Worm (Caenorhabditis elegans) whole organism, young adult: Measurements from ENCODE around the gene T26H5.9.

ENCODE experiments used
- B0019.2 ChIP-seq: fragments of 200-800 bp; sonication (Bioruptor generic); conservative IDR thresholded peaks from 2 replicates; pipeline ENCODE4 v1.3.6; 2022; ENCODE audit warnings: missing genetic modification reagents, missing genetic modification characterization, missing compliant biosample characterization
- B0336.3 ChIP-seq: fragments of 200-800 bp; sonication (Bioruptor generic); IDR thresholded peaks from 2 replicates; pipeline ENCODE4 v1.3.6; 2022; ENCODE audit warnings: missing genetic modification characterization, missing compliant biosample characterization
- K12H6.12 ChIP-seq: fragments of 200-800 bp; sonication (Bioruptor generic); optimal IDR thresholded peaks from 2 replicates; lab custom pipeline; 2018; ENCODE audit warnings: mild to moderate bottlenecking, missing genetic modification characterization, missing compliant biosample characterization
- Y53G8AR.9 ChIP-seq: fragments of 200-800 bp; sonication (Bioruptor generic); conservative IDR thresholded peaks from 2 replicates; pipeline ENCODE4 v1.3.6; 2022; ENCODE audit warnings: missing genetic modification reagents, missing genetic modification characterization, missing compliant biosample characterization
- Y67H2A.10 ChIP-seq: fragments of 200-800 bp; sonication (Bioruptor generic); conservative IDR thresholded peaks from 2 replicates; pipeline ENCODE4 v1.3.6; 2022; ENCODE audit warnings: missing genetic modification reagents, missing genetic modification characterization, missing compliant biosample characterization
- Y79H2A.3 ChIP-seq: fragments of 200-800 bp; sonication (Bioruptor generic); conservative IDR thresholded peaks from 2 replicates; pipeline ENCODE4 v1.3.6; 2022; ENCODE audit warnings: missing genetic modification reagents, missing genetic modification characterization, missing compliant biosample characterization
- atf-7 ChIP-seq: sonication (generic microtip); optimal IDR thresholded peaks from 2 replicates; lab custom pipeline; 2017; ENCODE audit warnings: mild to moderate bottlenecking, missing genetic modification characterization, missing compliant biosample characterization
- athp-1 ChIP-seq: sonication (generic microtip); optimal IDR thresholded peaks from 2 replicates; lab custom pipeline; 2017; ENCODE audit warnings: mild to moderate bottlenecking, missing genetic modification characterization, missing compliant biosample characterization
- ceh-79 ChIP-seq: sonication (generic microtip); optimal IDR thresholded peaks from 2 replicates; lab custom pipeline; 2017; ENCODE audit warnings: mild to moderate bottlenecking, missing genetic modification characterization, missing compliant biosample characterization
- dpl-1 ChIP-seq: fragments of 150-350 bp; optimal IDR thresholded peaks from 2 replicates; lab custom pipeline; 2014; ENCODE audit warnings: missing biosample characterization, missing genetic modification reagents, missing genetic modification characterization
- efl-1 ChIP-seq: fragments of 150-350 bp; optimal IDR thresholded peaks from 2 replicates; lab custom pipeline; 2014; ENCODE audit warnings: missing biosample characterization, missing genetic modification reagents, missing genetic modification characterization
- gei-17 ChIP-seq: fragments of 200-800 bp; sonication (Bioruptor generic); optimal IDR thresholded peaks from 2 replicates; lab custom pipeline; 2018; ENCODE audit warnings: mild to moderate bottlenecking, missing genetic modification characterization, missing compliant biosample characterization
- hlh-26 ChIP-seq: fragments of 200-800 bp; sonication (Bioruptor generic); conservative IDR thresholded peaks from 2 replicates; pipeline ENCODE4 v1.3.6; 2022; ENCODE audit warnings: missing genetic modification reagents, missing genetic modification characterization, missing compliant biosample characterization
- hrde-1 ChIP-seq: sonication (generic microtip); optimal IDR thresholded peaks from 2 replicates; lab custom pipeline; 2016; ENCODE audit warnings: missing genetic modification characterization, mild to moderate bottlenecking, missing compliant biosample characterization, moderate library complexity, missing genotype, missing genetic modification reagents, borderline replicate concordance
- let-526 ChIP-seq: fragments of 200-800 bp; sonication (Bioruptor generic); IDR thresholded peaks from 2 replicates; pipeline ENCODE4 v1.3.6; 2022; ENCODE audit warnings: missing genetic modification reagents, missing genetic modification characterization, missing compliant biosample characterization
- lin-26 ChIP-seq: fragments of 200-800 bp; sonication (Bioruptor generic); IDR thresholded peaks from 2 replicates; pipeline ENCODE4 v1.3.6; 2022; ENCODE audit warnings: missing genetic modification reagents, missing genetic modification characterization, missing compliant biosample characterization
- lir-1 ChIP-seq: fragments of 200-800 bp; sonication (Bioruptor generic); conservative IDR thresholded peaks from 2 replicates; pipeline ENCODE4 v1.3.6; 2022; ENCODE audit warnings: missing genetic modification reagents, missing genetic modification characterization, missing compliant biosample characterization
- lsl-1 ChIP-seq: fragments of 200-800 bp; sonication (Bioruptor generic); optimal IDR thresholded peaks from 2 replicates; lab custom pipeline; 2018; ENCODE audit warnings: mild to moderate bottlenecking, missing genetic modification characterization, moderate library complexity, missing compliant biosample characterization
- madf-6 ChIP-seq: fragments of 200-800 bp; sonication (Bioruptor generic); IDR thresholded peaks from 2 replicates; pipeline ENCODE4 v1.3.6; 2022; ENCODE audit warnings: missing genetic modification reagents, missing genetic modification characterization, missing compliant biosample characterization
- nfya-2 ChIP-seq: fragments of 200-800 bp; sonication (Bioruptor generic); IDR thresholded peaks from 2 replicates; pipeline ENCODE4 v1.3.6; 2022; ENCODE audit warnings: missing genetic modification reagents, missing genetic modification characterization, missing compliant biosample characterization
- nhr-120 ChIP-seq: fragments of 200-800 bp; sonication (Bioruptor generic); IDR thresholded peaks from 2 replicates; pipeline ENCODE4 v1.3.6; 2022; ENCODE audit warnings: missing genetic modification characterization, missing compliant biosample characterization
- nhr-179 ChIP-seq: sonication (generic microtip); optimal IDR thresholded peaks from 2 replicates; lab custom pipeline; 2016; ENCODE audit warnings: mild to moderate bottlenecking, missing genetic modification characterization, missing compliant biosample characterization
- nhr-80 ChIP-seq: sonication (generic microtip); optimal IDR thresholded peaks from 2 replicates; lab custom pipeline; 2016; ENCODE audit warnings: missing genetic modification characterization, missing compliant biosample characterization
- nhr-90 ChIP-seq: sonication (generic microtip); optimal IDR thresholded peaks from 2 replicates; lab custom pipeline; 2016; ENCODE audit warnings: missing genotype, mild to moderate bottlenecking, missing genetic modification characterization, missing compliant biosample characterization
- pbrm-1 ChIP-seq: fragments of 200-800 bp; sonication (Bioruptor generic); IDR thresholded peaks from 2 replicates; pipeline ENCODE4 v1.3.6; 2022; ENCODE audit warnings: missing genetic modification reagents, missing genetic modification characterization, missing compliant biosample characterization
- rec-8 ChIP-seq, 2 experiments: sonication (generic microtip); optimal IDR thresholded peaks; 2 replicates each; lab custom pipeline; 2016; ENCODE audit warnings: mild to moderate bottlenecking in 2 of 2, missing genetic modification characterization in 2 of 2, missing genetic modification reagents in 2 of 2, missing genotype in 2 of 2, missing biosample characterization in 1 of 2, missing compliant biosample characterization in 1 of 2, moderate library complexity in 1 of 2
- sdz-38 ChIP-seq: sonication (generic microtip); optimal IDR thresholded peaks from 2 replicates; lab custom pipeline; 2016; ENCODE audit warnings: missing genotype, missing genetic modification characterization, missing compliant biosample characterization
- snpc-1.1 ChIP-seq: sonication (generic microtip); optimal IDR thresholded peaks from 2 replicates; lab custom pipeline; 2017; ENCODE audit warnings: missing genetic modification characterization, mild to moderate bottlenecking, missing compliant biosample characterization, antibody characterized with exemption, moderate library complexity, missing genotype, missing genetic modification reagents; ENCODE audit not compliant: insufficient read depth
- snpc-1.3 ChIP-seq: sonication (generic microtip); optimal IDR thresholded peaks from 2 replicates; lab custom pipeline; 2017; ENCODE audit warnings: missing genetic modification characterization, mild to moderate bottlenecking, missing compliant biosample characterization, antibody characterized with exemption, moderate library complexity, missing genotype, missing genetic modification reagents; ENCODE audit not compliant: insufficient read depth
- somi-1 ChIP-seq: fragments of 200-800 bp; sonication (Bioruptor generic); optimal IDR thresholded peaks from 2 replicates; lab custom pipeline; 2018; ENCODE audit warnings: mild to moderate bottlenecking, missing genetic modification characterization, missing compliant biosample characterization
- zfh-2 ChIP-seq: fragments of 200-800 bp; sonication (Bioruptor generic); conservative IDR thresholded peaks from 2 replicates; pipeline ENCODE4 v1.3.6; 2022; ENCODE audit warnings: missing genetic modification reagents, missing genetic modification characterization, missing compliant biosample characterization

The T26H5.9 gene

DNA sequence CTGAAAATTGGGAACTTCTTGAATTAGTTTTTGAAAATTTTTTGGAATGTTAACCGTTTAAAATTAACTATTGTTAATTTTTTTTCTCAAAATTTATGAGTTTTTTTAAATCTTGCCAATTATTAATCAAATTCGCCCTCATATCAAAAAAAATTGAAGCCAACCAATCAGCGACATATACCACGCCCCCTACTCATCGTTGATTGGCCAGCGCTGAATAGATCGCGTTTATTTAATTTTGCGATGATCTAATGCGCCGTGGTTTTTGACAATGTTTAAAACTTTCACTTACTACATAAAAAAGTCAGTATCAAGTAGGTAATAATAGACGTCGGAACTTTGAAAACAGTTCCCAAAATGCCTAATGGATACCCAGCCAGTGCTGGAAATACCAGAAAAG, 2.3 kb upstream of the T26H5.9 start:
- TF ChIP-seq hrde-1 (no peak), let-526 (GFP tag; lab: Robert Waterston, UW) (no peak), rec-8 (tag; optimal IDR thresholded peaks at IDR 0.05; lab: Kevin White, UChicago) (no peak), B0336.3 (GFP tag; lab: Robert Waterston, UW) (no peak), pbrm-1 (no peak), efl-1 (GFP tag; lab: Kevin White, UChicago) (no peak), lin-26 (GFP tag; lab: Robert Waterston, UW) (no peak), ceh-79 (tag; lab: Kevin White, UChicago) (no peak), B0019.2 (GFP tag; lab: Robert Waterston, UW) (no peak), Y53G8AR.9 (GFP tag; lab: Robert Waterston, UW) (no peak), snpc-1.3 (tag; lab: Kevin White, UChicago) (no peak), lsl-1 (GFP tag; lab: Kevin White, UChicago) (no peak), sdz-38 (tag; lab: Kevin White, UChicago) (no peak), nfya-2 (GFP tag; lab: Robert Waterston, UW) (no peak), zfh-2 (GFP tag; lab: Robert Waterston, UW) (no peak), dpl-1 (no peak), nhr-120 (no peak), Y67H2A.10 (GFP tag; lab: Robert Waterston, UW) (no peak), snpc-1.1 (no peak), athp-1 (tag; lab: Kevin White, UChicago) (no peak)

DNA sequence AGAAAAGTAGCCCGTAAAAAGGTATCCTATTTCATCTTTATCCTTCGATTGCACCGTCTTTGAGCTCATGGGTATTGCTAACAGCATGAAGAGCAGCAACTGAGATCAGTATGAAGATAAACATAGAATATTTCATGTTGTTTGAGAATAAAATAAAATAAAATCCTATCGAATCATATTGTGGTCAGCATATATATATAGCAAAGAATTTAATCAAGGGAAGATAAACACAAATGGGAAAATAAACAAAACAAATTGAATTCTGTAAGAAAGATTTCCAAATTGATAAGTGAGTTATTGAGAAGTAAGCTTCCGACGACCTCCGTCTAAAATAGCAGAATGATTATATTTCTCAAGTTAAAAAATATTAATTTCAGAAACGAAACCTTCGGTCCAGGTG, 1.0 kb upstream of the T26H5.9 start, which contains the start of gene T26H5.10:
Gene T26H5.10 (minus strand): TSS at position 101 of the 400 bp plus-strand sequence.
- no peak for TF ChIP-seq snpc-1.1
- TF ChIP-seq madf-6 (GFP tag; lab: Robert Waterston, UW), result no peak
- TF ChIP-seq, all 124 proteins: peak for 0

DNA sequence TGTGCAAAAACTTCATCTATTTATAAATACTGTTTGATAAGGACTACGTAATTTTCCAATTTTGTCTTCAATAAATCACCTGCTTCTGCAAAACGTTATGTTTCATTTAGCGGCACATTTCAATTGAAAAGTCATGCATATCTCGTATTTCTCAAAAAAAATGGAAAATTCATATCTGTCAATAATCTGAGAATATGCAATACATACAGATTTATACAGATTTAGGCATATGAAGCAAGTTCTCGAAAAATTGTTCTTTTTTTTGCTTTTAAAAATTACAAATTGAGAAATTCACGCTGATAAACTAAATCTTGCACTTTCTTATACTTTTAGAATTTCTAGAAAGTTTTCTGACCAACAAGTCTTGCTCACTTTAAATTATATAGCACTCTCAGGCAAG, 528 bp upstream of the T26H5.9 start, which contains the start of gene T26H5.11:
Gene T26H5.11 (minus strand): TSS at position 101 of the 400 bp plus-strand sequence.
- TF ChIP-seq lir-1 (GFP tag; lab: Robert Waterston, UW), result no peak
- no peak for TF ChIP-seq nhr-179 (tag; lab: Kevin White, UChicago)
- no peak for TF ChIP-seq atf-7 (tag; lab: Kevin White, UChicago)
- TF ChIP-seq snpc-1.3 (tag; lab: Kevin White, UChicago), result no peak
- TF ChIP-seq K12H6.12 (tag; lab: Kevin White, UChicago), result no peak
- TF ChIP-seq nhr-90 (tag; lab: Kevin White, UChicago), result no peak
- TF ChIP-seq gei-17 (GFP tag; lab: Kevin White, UChicago), result no peak

DNA sequence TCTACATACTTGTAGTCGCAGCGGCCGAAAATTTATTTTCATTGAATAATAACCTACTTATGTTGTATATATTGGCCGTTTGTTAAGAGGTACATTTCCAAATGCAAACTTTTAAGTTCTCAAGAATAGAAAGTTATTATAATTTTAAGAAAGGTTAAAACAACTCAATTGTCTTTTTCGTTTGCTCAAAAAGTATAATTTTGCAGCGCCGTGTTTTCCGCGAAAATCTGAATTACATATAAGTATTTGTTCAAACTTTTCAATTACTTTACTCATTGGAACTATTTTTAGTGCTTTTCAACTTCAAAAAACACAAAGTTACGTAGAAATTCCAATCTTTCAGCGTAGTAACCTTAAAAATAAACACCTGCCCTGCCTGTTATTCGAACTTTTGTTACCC, 721 bp downstream of the T26H5.9 start, which contains the start of gene srh-239:
Gene srh-239 (plus strand): TSS at position 301 of the 400 bp plus-strand sequence.
- TF ChIP-seq hlh-26, result no peak

DNA sequence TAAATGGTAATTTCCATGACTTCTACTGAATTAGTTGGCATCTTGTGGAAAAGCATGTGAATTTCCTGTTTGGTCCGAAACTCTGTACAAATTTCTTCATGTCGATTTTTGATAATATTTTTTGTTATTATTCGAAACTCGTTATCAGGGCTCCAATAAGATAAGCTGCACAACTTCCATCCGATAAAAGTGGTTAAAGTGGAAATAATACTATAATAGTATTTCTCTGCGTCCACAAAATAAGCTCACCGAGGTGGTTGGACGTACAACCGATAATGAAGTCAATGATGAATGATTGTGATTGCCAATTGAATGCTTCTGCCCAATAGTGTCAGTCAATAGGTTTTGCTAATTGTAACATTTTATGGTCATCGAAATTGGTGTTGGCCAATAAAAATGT, 3.7 kb downstream of the T26H5.9 start, which contains the start of gene T26H5.4:
Gene T26H5.4 (minus strand): TSS at position 294 of the 400 bp plus-strand sequence.
- TF ChIP-seq nhr-80 (tag; lab: Kevin White, UChicago), result peak; percentile 3
- no peak for TF ChIP-seq somi-1 (GFP tag; lab: Kevin White, UChicago)
- no peak for TF ChIP-seq Y79H2A.3 (GFP tag; lab: Robert Waterston, UW)
- no peak for TF ChIP-seq hrde-1
- TF ChIP-seq, all 124 proteins: peak for 1
